Fruit fly (Drosophila melanogaster) whole organism: Measurements from ENCODE around the gene Sbat.

Source experiments
- Dll ChIP-seq: fragments of >200 bp; optimal IDR thresholded peaks from 2 replicates; lab custom pipeline; 2017
- EcR ChIP-seq, 2 experiments: fragments of >200 bp; optimal IDR thresholded peaks; 2 replicates each; lab custom pipeline; 2017; ENCODE audit warnings: missing biosample characterization in 2 of 2, missing genetic modification characterization in 2 of 2, missing genetic modification reagents in 2 of 2
- psq ChIP-seq: fragments of >200 bp; optimal IDR thresholded peaks from 2 replicates; lab custom pipeline; 2017
- usp ChIP-seq: fragments of >200 bp; optimal IDR thresholded peaks from 2 replicates; lab custom pipeline; 2017; ENCODE audit warnings: missing biosample characterization, missing genetic modification characterization, mixed read lengths

dm6 chr2L:2878188-2878587 lies at the start of gene Sbat, which contains the start of gene Prx6a:
- no peak for TF ChIP-seq psq (lab: Kevin White, UChicago)
- no peak for TF ChIP-seq EcR (GFP tag; optimal IDR thresholded peaks at IDR 0.05; lab: Kevin White, UChicago)
- no peak for TF ChIP-seq usp (GFP tag; lab: Kevin White, UChicago)
- TF ChIP-seq Dll (lab: Kevin White, UChicago) = no peak
